Worm (Caenorhabditis elegans) whole organism, L4/young adult: ENCODE measurements around the gene mec-2.

Experiments
- W03F9.2 ChIP-seq: fragments of 150-350 bp; optimal IDR thresholded peaks from 2 replicates; lab custom pipeline; 2014; ENCODE audit warnings: missing biosample characterization, missing genetic modification characterization
- dao-5 ChIP-seq: sonication (generic microtip); optimal IDR thresholded peaks from 2 replicates; lab custom pipeline; 2016; ENCODE audit warnings: missing genotype, missing genetic modification characterization, moderate library complexity, missing compliant biosample characterization
- him-1 ChIP-seq: sonication (generic microtip); optimal IDR thresholded peaks from 2 replicates; lab custom pipeline; 2016; ENCODE audit warnings: missing genotype, missing genetic modification reagents, missing genetic modification characterization, missing compliant biosample characterization

DNA sequence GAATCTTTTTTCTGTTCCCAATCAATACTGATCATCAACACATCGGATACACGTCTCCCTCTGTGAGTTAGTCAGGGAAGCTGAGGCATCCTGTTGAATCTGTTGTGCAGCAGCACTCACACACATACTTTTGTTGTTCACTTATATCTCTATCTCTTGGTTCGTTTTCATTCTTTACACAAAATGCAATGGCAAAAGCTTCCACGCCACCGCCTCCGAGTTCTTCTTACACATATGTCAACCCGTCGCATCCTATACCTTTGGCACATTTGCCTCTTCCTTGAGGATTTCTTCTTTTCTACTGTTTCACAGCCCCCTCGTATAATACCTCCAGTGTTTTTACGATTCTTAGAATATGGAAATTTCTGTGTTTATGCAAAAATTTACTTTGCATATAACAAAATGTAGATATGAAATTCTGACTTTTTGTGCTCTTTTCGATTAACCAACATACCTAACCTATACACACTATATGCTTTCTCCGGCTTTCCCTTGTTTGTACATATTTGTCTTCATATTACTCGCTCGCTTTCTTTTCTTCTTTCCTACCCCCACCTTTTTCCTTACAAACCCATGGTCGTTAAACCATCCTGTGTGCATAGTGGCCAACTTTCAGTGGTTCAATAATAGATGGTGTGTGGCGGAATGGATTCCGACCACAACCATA is 25.1 kb downstream of the mec-2 start, which contains the start of gene unc-97:
- TF ChIP-seq him-1 (tag; lab: Kevin White, UChicago): no peak
- no peak for TF ChIP-seq dao-5 (tag; lab: Kevin White, UChicago)
- TF ChIP-seq W03F9.2 (tag; lab: Kevin White, UChicago): no peak
